Fruit fly (Drosophila melanogaster) whole organism, prepupa: Measurements from ENCODE around the gene mgr.

Experiments used
- Blimp-1 ChIP-seq: fragments of 200-800 bp; sonication (Bioruptor generic); optimal IDR thresholded peaks from 3 replicates; lab custom pipeline; 2017; ENCODE audit warnings: missing biosample characterization, missing genetic modification characterization, mild to moderate bottlenecking, moderate library complexity, missing genetic modification reagents
- CG10631 ChIP-seq: fragments of 200-800 bp; sonication (Bioruptor generic); optimal IDR thresholded peaks from 2 replicates; lab custom pipeline; 2016; ENCODE audit warnings: missing biosample characterization, missing genetic modification characterization
- CG10669 ChIP-seq: fragments of 200-800 bp; sonication (Bioruptor generic); optimal IDR thresholded peaks from 3 replicates; lab custom pipeline; 2018; ENCODE audit warnings: missing biosample characterization, mild to moderate bottlenecking, missing genetic modification characterization, moderate library complexity
- CG11762 ChIP-seq: fragments of 200-800 bp; sonication (Bioruptor generic); optimal IDR thresholded peaks from 3 replicates; lab custom pipeline; 2016; ENCODE audit warnings: missing biosample characterization, missing genetic modification characterization; ENCODE audit not compliant: insufficient read depth
- CG11902 ChIP-seq: fragments of 200-800 bp; sonication (Bioruptor generic); optimal IDR thresholded peaks from 3 replicates; lab custom pipeline; 2016; ENCODE audit warnings: missing biosample characterization, missing genetic modification characterization
- CG15336 ChIP-seq: fragments of 200-800 bp; sonication (Bioruptor generic); IDR thresholded peaks from 2 replicates; pipeline ENCODE4 v1.3.6; 2022; ENCODE audit warnings: missing biosample characterization, missing genetic modification characterization
- CG1621 ChIP-seq: fragments of 200-800 bp; sonication (Bioruptor generic); optimal IDR thresholded peaks from 3 replicates; lab custom pipeline; 2018; ENCODE audit warnings: missing biosample characterization, mild to moderate bottlenecking, missing genetic modification characterization
- CG16779 ChIP-seq: fragments of 200-800 bp; sonication (Bioruptor generic); optimal IDR thresholded peaks from 3 replicates; lab custom pipeline; 2017; ENCODE audit warnings: missing biosample characterization, mild to moderate bottlenecking, missing genetic modification characterization
- CG3032 ChIP-seq: fragments of 200-800 bp; optimal IDR thresholded peaks from 2 replicates; lab custom pipeline; 2019; ENCODE audit warnings: missing biosample characterization, mild to moderate bottlenecking, missing genetic modification characterization, moderate library complexity
- CG31627 ChIP-seq: fragments of 200-800 bp; sonication (Bioruptor generic); optimal IDR thresholded peaks from 3 replicates; lab custom pipeline; 2016; ENCODE audit warnings: missing biosample characterization, missing genetic modification characterization
- CG32006 ChIP-seq: fragments of 200-800 bp; sonication (Bioruptor generic); optimal IDR thresholded peaks from 3 replicates; lab custom pipeline; 2017; ENCODE audit warnings: missing biosample characterization, mild to moderate bottlenecking, missing genetic modification characterization
- CG34406 ChIP-seq: fragments of 200-800 bp; sonication (Bioruptor generic); optimal IDR thresholded peaks from 3 replicates; lab custom pipeline; 2016; ENCODE audit warnings: missing biosample characterization, missing genetic modification characterization
- CG3919 ChIP-seq: fragments of 200-800 bp; sonication (Bioruptor generic); optimal IDR thresholded peaks from 3 replicates; lab custom pipeline; 2016; ENCODE audit warnings: missing biosample characterization, missing genetic modification characterization
- CG4318 ChIP-seq: fragments of 200-800 bp; sonication (Bioruptor generic); optimal IDR thresholded peaks from 3 replicates; lab custom pipeline; 2017; ENCODE audit warnings: missing biosample characterization, mild to moderate bottlenecking, missing genetic modification characterization
- CG6163 ChIP-seq: fragments of 200-800 bp; sonication (Bioruptor generic); IDR thresholded peaks from 3 replicates; pipeline ENCODE4 v1.3.6; 2022; ENCODE audit warnings: missing biosample characterization, missing genetic modification characterization
- CG6276 ChIP-seq: fragments of 200-800 bp; sonication (Bioruptor generic); optimal IDR thresholded peaks from 2 replicates; lab custom pipeline; 2017; ENCODE audit warnings: missing biosample characterization, mild to moderate bottlenecking, missing genetic modification characterization
- CG6792 ChIP-seq: fragments of 200-800 bp; sonication (Bioruptor generic); optimal IDR thresholded peaks from 3 replicates; lab custom pipeline; 2016; ENCODE audit warnings: missing biosample characterization, missing genetic modification characterization
- CG6808 ChIP-seq: fragments of 200-800 bp; sonication (Bioruptor generic); optimal IDR thresholded peaks from 3 replicates; lab custom pipeline; 2017; ENCODE audit warnings: missing biosample characterization, missing genetic modification characterization, mild to moderate bottlenecking, moderate library complexity, missing genetic modification reagents
- CG6854 ChIP-seq: fragments of 200-800 bp; sonication (Bioruptor generic); optimal IDR thresholded peaks from 2 replicates; lab custom pipeline; 2017; ENCODE audit warnings: missing biosample characterization, mild to moderate bottlenecking, missing genetic modification characterization
- CG8319 ChIP-seq: fragments of 200-800 bp; sonication (Bioruptor generic); optimal IDR thresholded peaks from 3 replicates; lab custom pipeline; 2016; ENCODE audit warnings: missing biosample characterization, missing genetic modification characterization
- CG8632 ChIP-seq: fragments of 200-800 bp; sonication (Bioruptor generic); optimal IDR thresholded peaks from 3 replicates; lab custom pipeline; 2016; ENCODE audit warnings: missing biosample characterization, missing genetic modification characterization
- CG9139 ChIP-seq: fragments of 200-800 bp; sonication (Bioruptor generic); optimal IDR thresholded peaks from 3 replicates; lab custom pipeline; 2017; ENCODE audit warnings: missing biosample characterization, mild to moderate bottlenecking, missing genetic modification characterization
- Eip75B ChIP-seq: fragments of 200-800 bp; sonication (Bioruptor generic); optimal IDR thresholded peaks from 3 replicates; lab custom pipeline; 2016; ENCODE audit warnings: missing biosample characterization, missing genetic modification characterization
- Eip93F ChIP-seq: fragments of 200-800 bp; sonication (Bioruptor generic); optimal IDR thresholded peaks from 2 replicates; lab custom pipeline; 2016; ENCODE audit warnings: missing biosample characterization, mild to moderate bottlenecking, missing genetic modification characterization
- Ets21C ChIP-seq: fragments of 200-800 bp; sonication (Bioruptor generic); optimal IDR thresholded peaks from 3 replicates; lab custom pipeline; 2016; ENCODE audit warnings: missing biosample characterization, missing genetic modification characterization
- Ets96B ChIP-seq: fragments of 200-800 bp; optimal IDR thresholded peaks from 2 replicates; lab custom pipeline; 2019; ENCODE audit warnings: missing biosample characterization, mild to moderate bottlenecking, missing genetic modification characterization, moderate library complexity
- Hr38 ChIP-seq: sonication (Bioruptor generic); optimal IDR thresholded peaks from 2 replicates; lab custom pipeline; 2016; ENCODE audit warnings: missing biosample characterization, missing genetic modification characterization
- Hr39 ChIP-seq: fragments of 200-800 bp; sonication (Bioruptor generic); optimal IDR thresholded peaks from 2 replicates; lab custom pipeline; 2016; ENCODE audit warnings: missing biosample characterization, missing genetic modification characterization
- Hr4 ChIP-seq: fragments of 200-800 bp; sonication (Bioruptor generic); optimal IDR thresholded peaks from 3 replicates; lab custom pipeline; 2016; ENCODE audit warnings: missing biosample characterization, missing genetic modification characterization
- Lpt ChIP-seq: fragments of 200-800 bp; sonication (Bioruptor generic); optimal IDR thresholded peaks from 3 replicates; lab custom pipeline; 2016; ENCODE audit warnings: missing biosample characterization, missing genetic modification characterization
- Met ChIP-seq: fragments of 200-800 bp; sonication (Bioruptor generic); optimal IDR thresholded peaks from 3 replicates; lab custom pipeline; 2016; ENCODE audit warnings: missing biosample characterization, missing genetic modification characterization
- OdsH ChIP-seq: fragments of 200-800 bp; sonication (Bioruptor generic); optimal IDR thresholded peaks from 3 replicates; lab custom pipeline; 2016; ENCODE audit warnings: missing biosample characterization, missing genetic modification characterization
- Sox102F ChIP-seq: fragments of 200-800 bp; sonication (Bioruptor generic); optimal IDR thresholded peaks from 2 replicates; lab custom pipeline; 2016; ENCODE audit warnings: missing biosample characterization, mild to moderate bottlenecking, missing genetic modification characterization
- Sox14 ChIP-seq: fragments of 200-800 bp; sonication (Bioruptor generic); optimal IDR thresholded peaks from 3 replicates; lab custom pipeline; 2016; ENCODE audit warnings: missing biosample characterization, missing genetic modification characterization
- Sox15 ChIP-seq: fragments of 200-800 bp; sonication (Bioruptor generic); optimal IDR thresholded peaks from 3 replicates; lab custom pipeline; 2016; ENCODE audit warnings: missing biosample characterization, missing genetic modification characterization
- achi ChIP-seq: fragments of 200-800 bp; sonication (Bioruptor generic); optimal IDR thresholded peaks from 3 replicates; lab custom pipeline; 2016; ENCODE audit warnings: missing biosample characterization, missing genetic modification characterization
- acj6 ChIP-seq: fragments of 200-800 bp; sonication (Bioruptor generic); optimal IDR thresholded peaks from 3 replicates; lab custom pipeline; 2016; ENCODE audit warnings: missing biosample characterization, missing genetic modification characterization
- cyc ChIP-seq: fragments of 200-800 bp; sonication (Bioruptor generic); optimal IDR thresholded peaks from 3 replicates; lab custom pipeline; 2016; ENCODE audit warnings: missing biosample characterization, missing genetic modification characterization
- dac ChIP-seq: fragments of 200-800 bp; sonication (Bioruptor generic); optimal IDR thresholded peaks from 2 replicates; lab custom pipeline; 2017; ENCODE audit warnings: missing biosample characterization, mild to moderate bottlenecking, missing genetic modification characterization
- dsx ChIP-seq: fragments of 200-800 bp; optimal IDR thresholded peaks from 3 replicates; lab custom pipeline; 2019; ENCODE audit warnings: missing biosample characterization, mild to moderate bottlenecking, missing genetic modification characterization, moderate library complexity; ENCODE audit not compliant: poor library complexity, severe bottlenecking
- eg ChIP-seq: fragments of 200-800 bp; sonication (Bioruptor generic); IDR thresholded peaks from 3 replicates; pipeline ENCODE4 v1.3.6; 2022; ENCODE audit warnings: missing biosample characterization, missing genetic modification characterization
- esn ChIP-seq: fragments of 200-800 bp; sonication (Bioruptor generic); optimal IDR thresholded peaks from 2 replicates; lab custom pipeline; 2016; ENCODE audit warnings: missing biosample characterization, mild to moderate bottlenecking, missing genetic modification characterization, moderate library complexity
- fd59A ChIP-seq: fragments of 200-800 bp; sonication (Bioruptor generic); optimal IDR thresholded peaks from 2 replicates; lab custom pipeline; 2017; ENCODE audit warnings: missing biosample characterization, mild to moderate bottlenecking, missing genetic modification characterization, missing genetic modification reagents
- fd85E ChIP-seq: fragments of 200-800 bp; sonication (Bioruptor generic); optimal IDR thresholded peaks from 3 replicates; lab custom pipeline; 2016; ENCODE audit warnings: missing biosample characterization, missing genetic modification characterization
- fkh ChIP-seq: fragments of 200-800 bp; sonication (Bioruptor generic); optimal IDR thresholded peaks from 3 replicates; lab custom pipeline; 2017; ENCODE audit warnings: missing biosample characterization, mild to moderate bottlenecking, missing genetic modification characterization, moderate library complexity
- lz ChIP-seq: fragments of 200-800 bp; sonication (Bioruptor generic); optimal IDR thresholded peaks from 3 replicates; lab custom pipeline; 2016; ENCODE audit warnings: missing biosample characterization, missing genetic modification characterization
- net ChIP-seq: fragments of 200-800 bp; sonication (Bioruptor generic); optimal IDR thresholded peaks from 3 replicates; lab custom pipeline; 2016; ENCODE audit warnings: missing biosample characterization, missing genetic modification characterization
- spab ChIP-seq: fragments of 200-800 bp; sonication (Bioruptor generic); optimal IDR thresholded peaks from 2 replicates; lab custom pipeline; 2017; ENCODE audit warnings: missing biosample characterization, mild to moderate bottlenecking, missing genetic modification characterization, missing genetic modification reagents
- topi ChIP-seq: fragments of 200-800 bp; sonication (Bioruptor generic); optimal IDR thresholded peaks from 3 replicates; lab custom pipeline; 2016; ENCODE audit warnings: missing biosample characterization, missing genetic modification characterization

The mgr gene

dm6 chr3R:11456539-11456938 is 46.9 kb upstream of the mgr start (continued):
- TF ChIP-seq CG8632 (GFP tag; lab: Kevin White, UChicago), result peak; percentile 33

dm6 chr3R:11454210-11454904 is 44.7 kb upstream of the mgr start:
- TF ChIP-seq CG8319 (GFP tag; lab: Kevin White, UChicago) (peak; percentile 0), Ets96B (tag; lab: Kevin White, UChicago) (no peak), Blimp-1 (GFP tag; lab: Kevin White, UChicago) (peak; percentile 1), Sox14 (GFP tag; lab: Kevin White, UChicago) (peak; percentile 49), Hr39 (GFP tag; lab: Kevin White, UChicago) (peak; percentile 75), Sox102F (GFP tag; lab: Kevin White, UChicago) (peak; percentile 69), dac (peak; percentile 42), CG11762 (GFP tag; lab: Kevin White, UChicago) (peak; percentile 21), topi (GFP tag; lab: Kevin White, UChicago) (peak; percentile 70), CG11902 (GFP tag; lab: Kevin White, UChicago) (peak; percentile 59), fd59A (GFP tag; lab: Kevin White, UChicago) (no peak), CG15336 (no peak), Sox15 (GFP tag; lab: Kevin White, UChicago) (peak; percentile 56), achi (GFP tag; lab: Kevin White, UChicago) (peak; percentile 31), CG4318 (GFP tag; lab: Kevin White, UChicago) (peak; percentile 56), CG16779 (tag; lab: Kevin White, UChicago) (peak; percentile 8), fd85E (GFP tag; lab: Kevin White, UChicago) (no peak), CG32006 (peak; percentile 74), fkh (GFP tag; lab: Kevin White, UChicago) (peak; percentile 90), CG10631 (peak; percentile 27), CG31627 (GFP tag; lab: Kevin White, UChicago) (peak; percentile 72), CG1621 (tag; lab: Kevin White, UChicago) (no peak), OdsH (GFP tag; lab: Kevin White, UChicago) (peak; percentile 52), Lpt (no peak), lz (GFP tag; lab: Kevin White, UChicago) (peak; percentile 76), CG9139 (GFP tag; lab: Kevin White, UChicago) (no peak), net (GFP tag; lab: Kevin White, UChicago) (peak; percentile 33), Hr38 (GFP tag; lab: Kevin White, UChicago) (no peak), CG34406 (GFP tag; lab: Kevin White, UChicago) (peak; percentile 67), esn (GFP tag; lab: Kevin White, UChicago) (peak; percentile 76), Met (peak; percentile 69), CG3032 (no peak), acj6 (GFP tag; lab: Kevin White, UChicago) (peak; percentile 45), CG6808 (GFP tag; lab: Kevin White, UChicago) (no peak), CG6854 (no peak), CG6163 (GFP tag; lab: Robert Waterston, UW) (peak; percentile 43; the same call in 1 of the 3 replicates), spab (no peak), Eip93F (GFP tag; lab: Kevin White, UChicago) (no peak), cyc (GFP tag; lab: Kevin White, UChicago) (peak; percentile 68), CG6792 (peak; percentile 45), CG10669 (GFP tag; lab: Kevin White, UChicago) (peak; percentile 6), eg (GFP tag; lab: Robert Waterston, UW) (0 out of 3 replicates have a peak, but pooled peaks have one; percentile 35), dsx (GFP tag; lab: Kevin White, UChicago) (no peak), Hr4 (GFP tag; lab: Kevin White, UChicago) (peak; percentile 76), Eip75B (GFP tag; lab: Kevin White, UChicago) (peak; percentile 36), CG3919 (GFP tag; lab: Kevin White, UChicago) (peak; percentile 45), Ets21C (peak; percentile 45), CG6276 (no peak)
